Worm (Caenorhabditis elegans) whole organism, midembryonic: ENCODE measurements around the gene lpr-7.

Source experiments
- T22C8.4 ChIP-seq: fragments of 200-800 bp; sonication (Bioruptor generic); IDR thresholded peaks from 2 replicates; pipeline ENCODE4 v1.3.6; 2022; ENCODE audit warnings: missing genetic modification characterization, missing compliant biosample characterization
- cog-1 ChIP-seq: sonication (generic microtip); optimal IDR thresholded peaks from 2 replicates; lab custom pipeline; 2016; ENCODE audit warnings: missing genetic modification characterization, missing compliant biosample characterization
- flt-1 ChIP-seq: fragments of 200-800 bp; sonication (Bioruptor generic); IDR thresholded peaks from 2 replicates; pipeline ENCODE4 v1.3.6; 2022; ENCODE audit warnings: missing genetic modification characterization, missing compliant biosample characterization
- klf-2 ChIP-seq: fragments of 200-800 bp; sonication (Bioruptor generic); conservative IDR thresholded peaks from 2 replicates; pipeline ENCODE4 v1.3.6; 2022; ENCODE audit warnings: missing genetic modification reagents, missing genetic modification characterization, missing compliant biosample characterization
- med-1 ChIP-seq: sonication (generic microtip); optimal IDR thresholded peaks from 2 replicates; lab custom pipeline; 2017; ENCODE audit warnings: missing genetic modification characterization, mild to moderate bottlenecking, missing compliant biosample characterization, antibody characterized with exemption, missing genetic modification reagents; ENCODE audit not compliant: insufficient read depth
- ref-1 ChIP-seq: fragments of 200-800 bp; sonication (Bioruptor generic); conservative IDR thresholded peaks from 2 replicates; pipeline ENCODE4 v1.3.6; 2022; ENCODE audit warnings: missing genetic modification reagents, missing genetic modification characterization, missing compliant biosample characterization
- tab-1 ChIP-seq: fragments of 200-800 bp; sonication (Bioruptor generic); IDR thresholded peaks from 2 replicates; pipeline ENCODE4 v1.3.6; 2022; ENCODE audit warnings: missing genetic modification characterization, missing compliant biosample characterization
- ztf-23 ChIP-seq: fragments of 200-800 bp; sonication (Bioruptor generic); IDR thresholded peaks from 2 replicates; pipeline ENCODE4 v1.3.6; 2022; ENCODE audit warnings: missing genetic modification reagents, missing genetic modification characterization, missing compliant biosample characterization
- ztf-29 ChIP-seq: fragments of 200-800 bp; sonication (Bioruptor generic); IDR thresholded peaks from 2 replicates; pipeline ENCODE4 v1.3.6; 2022; ENCODE audit warnings: missing genetic modification reagents, missing genetic modification characterization, missing compliant biosample characterization

- TF ChIP-seq flt-1 = no peak
- TF ChIP-seq ref-1 (GFP tag; lab: Robert Waterston, UW) = no peak
- no peak for TF ChIP-seq ztf-23 (GFP tag; lab: Robert Waterston, UW)
- no peak for TF ChIP-seq klf-2 (GFP tag; lab: Robert Waterston, UW)
- no peak for TF ChIP-seq T22C8.4 (GFP tag; lab: Robert Waterston, UW)
- TF ChIP-seq cog-1 = no peak
- no peak for TF ChIP-seq ztf-29
- no peak for TF ChIP-seq tab-1
- TF ChIP-seq med-1 (GFP tag; lab: Kevin White, UChicago) = no peak
Measured at ce11 chrX:642817-643216, 13.2 kb upstream of the lpr-7 start.
